Worm (Caenorhabditis elegans) whole organism, mixed stage, embryonic: Measurements from ENCODE around the gene skpo-1.

ENCODE experiments used
- blmp-1 ChIP-seq: fragments of 150-350 bp; optimal IDR thresholded peaks from 2 replicates; lab custom pipeline; 2014; ENCODE audit warnings: missing biosample characterization, missing genetic modification characterization
- lin-13 ChIP-seq: fragments of 150-350 bp; optimal IDR thresholded peaks from 2 replicates; lab custom pipeline; 2014; ENCODE audit warnings: missing biosample characterization, missing genetic modification characterization
- mep-1 ChIP-seq: fragments of 150-350 bp; optimal IDR thresholded peaks from 2 replicates; lab custom pipeline; 2017; ENCODE audit warnings: missing biosample characterization, missing genetic modification reagents, missing genetic modification characterization, inconsistent platforms
- nhr-237 ChIP-seq: fragments of 150-350 bp; optimal IDR thresholded peaks from 2 replicates; lab custom pipeline; 2014; ENCODE audit warnings: missing biosample characterization, missing genetic modification characterization
- unc-39 ChIP-seq: fragments of 150-350 bp; optimal IDR thresholded peaks from 2 replicates; lab custom pipeline; 2014; ENCODE audit warnings: missing biosample characterization, missing genetic modification characterization

DNA sequence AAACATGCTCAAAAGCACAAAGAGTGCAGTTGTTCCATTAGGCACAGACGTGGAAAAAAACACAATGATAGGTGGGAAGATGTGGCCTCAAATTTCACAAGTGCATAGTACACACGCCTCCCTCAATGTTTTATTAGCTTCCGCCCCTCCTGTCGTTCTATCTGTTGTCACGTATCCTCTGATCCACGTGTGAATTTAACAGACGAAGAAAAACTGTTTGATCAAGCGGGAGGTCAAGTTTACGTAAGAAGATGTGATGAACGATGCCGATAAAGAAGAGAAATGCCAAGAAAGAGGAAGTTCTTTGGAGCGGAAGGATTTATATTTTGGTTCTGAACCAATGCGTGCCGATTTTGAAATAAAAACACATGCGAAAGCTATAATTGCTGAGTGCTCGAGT lies 46.1 kb upstream of the skpo-1 start:
- TF ChIP-seq nhr-237 (tag; lab: Kevin White, UChicago) (no peak), unc-39 (tag; lab: Kevin White, UChicago) (no peak), mep-1 (tag; lab: Kevin White, UChicago) (no peak), blmp-1 (tag; lab: Kevin White, UChicago) (no peak), lin-13 (tag; lab: Kevin White, UChicago) (no peak)
